Fruit fly (Drosophila melanogaster) Kc167 (cell line): ENCODE data around the gene CG3436.

ENCODE experiments used
- Myc ChIP-seq: fragments of >200 bp; optimal IDR thresholded peaks from 2 replicates; lab custom pipeline; 2017; ENCODE audit warnings: missing external identifiers
- Sin3A ChIP-seq: fragments of >200 bp; optimal IDR thresholded peaks from 2 replicates; lab custom pipeline; 2018; ENCODE audit warnings: missing external identifiers
- h ChIP-seq: fragments of >200 bp; optimal IDR thresholded peaks from 3 replicates; lab custom pipeline; 2018; ENCODE audit warnings: missing external identifiers
- insv ChIP-seq: fragments of >200 bp; optimal IDR thresholded peaks from 3 replicates; lab custom pipeline; 2018; ENCODE audit warnings: missing external identifiers
- psq ChIP-seq: fragments of >200 bp; optimal IDR thresholded peaks from 2 replicates; lab custom pipeline; 2017; ENCODE audit warnings: missing external identifiers
- ttk ChIP-seq: sonication (Bioruptor generic); optimal IDR thresholded peaks from 2 replicates; lab custom pipeline; 2017; ENCODE audit warnings: missing external identifiers

The CG3436 gene

dm6 chr2L:161453-162175 is 5.8 kb downstream of the CG3436 start:
- TF ChIP-seq Myc (lab: Kevin White, UChicago) = no peak
- TF ChIP-seq Sin3A (lab: Kevin White, UChicago) = no peak
- no peak for TF ChIP-seq h (lab: Kevin White, UChicago)
- no peak for TF ChIP-seq ttk
- no peak for TF ChIP-seq psq (lab: Kevin White, UChicago)
- TF ChIP-seq insv (lab: Kevin White, UChicago) = no peak

dm6 chr2L:162208-162607 is 6.4 kb downstream of the CG3436 start:
- TF ChIP-seq Myc (lab: Kevin White, UChicago) (no peak), psq (lab: Kevin White, UChicago) (no peak), h (lab: Kevin White, UChicago) (no peak), insv (lab: Kevin White, UChicago) (no peak), Sin3A (lab: Kevin White, UChicago) (no peak), ttk (no peak)

DNA sequence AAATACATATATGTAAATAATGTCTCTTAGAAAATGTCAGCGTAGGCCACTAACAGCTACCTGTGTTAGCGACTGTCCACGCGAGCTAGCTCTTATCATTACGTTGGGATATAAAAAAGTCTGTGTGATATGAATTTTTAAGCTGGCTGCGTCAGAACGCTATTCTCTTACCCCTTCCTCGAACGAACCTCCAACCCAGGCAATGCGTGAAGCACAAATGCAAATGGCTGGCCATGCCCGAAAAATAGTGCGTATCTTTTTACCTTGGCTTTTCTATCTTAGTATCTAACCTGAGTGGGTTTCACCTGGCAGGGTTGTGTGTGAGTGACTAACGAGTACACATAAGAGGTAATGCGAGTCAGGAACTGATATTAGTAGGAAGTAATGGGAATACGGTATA is 7.4 kb downstream of the CG3436 start:
- no peak for TF ChIP-seq insv (lab: Kevin White, UChicago)
- no peak for TF ChIP-seq psq (lab: Kevin White, UChicago)
- TF ChIP-seq Sin3A (lab: Kevin White, UChicago) = no peak
- TF ChIP-seq h (lab: Kevin White, UChicago) = no peak
- no peak for TF ChIP-seq Myc (lab: Kevin White, UChicago)
- no peak for TF ChIP-seq ttk

DNA sequence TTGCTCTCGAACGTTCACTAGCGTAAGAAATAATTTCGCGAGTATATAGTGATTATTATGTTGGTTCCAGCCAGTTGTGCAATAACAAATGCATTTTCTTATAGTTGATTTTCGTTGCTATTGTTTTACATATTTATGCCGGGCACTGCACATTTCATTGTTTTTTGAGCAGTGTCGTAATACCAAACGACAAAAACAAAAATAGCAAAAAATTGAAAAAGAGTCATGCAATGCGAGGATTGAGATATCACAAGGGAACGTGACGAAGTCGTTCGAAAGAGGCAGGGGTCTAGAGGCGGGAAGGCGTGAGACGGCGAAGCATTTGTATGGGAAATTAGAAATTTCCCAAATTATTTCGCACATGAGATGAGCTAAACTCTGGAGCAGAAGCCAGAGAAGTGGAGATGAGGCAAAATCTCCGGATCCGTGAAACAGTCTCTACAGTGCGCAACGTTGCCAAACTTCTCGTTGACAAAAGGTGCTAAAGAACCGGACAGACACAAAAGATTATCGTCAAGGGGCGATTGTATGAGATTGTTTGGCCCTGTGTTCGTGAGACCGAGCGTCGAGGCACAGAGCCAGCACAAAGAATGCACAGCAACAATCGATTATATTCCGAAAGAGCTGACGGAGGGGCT is 9.5 kb downstream of the CG3436 start:
- TF ChIP-seq Sin3A (lab: Kevin White, UChicago) (no peak), ttk (no peak), Myc (lab: Kevin White, UChicago) (no peak), psq (lab: Kevin White, UChicago) (no peak), insv (lab: Kevin White, UChicago) (no peak), h (lab: Kevin White, UChicago) (no peak)

dm6 chr2L:166115-167069 is 10.6 kb downstream of the CG3436 start:
- TF ChIP-seq psq (lab: Kevin White, UChicago) = no peak
- TF ChIP-seq ttk = no peak
- TF ChIP-seq Sin3A (lab: Kevin White, UChicago) = no peak
- no peak for TF ChIP-seq insv (lab: Kevin White, UChicago)
- TF ChIP-seq h (lab: Kevin White, UChicago) = no peak

dm6 chr2L:168270-168901 is 12.6 kb downstream of the CG3436 start:
- no peak for TF ChIP-seq Myc (lab: Kevin White, UChicago)
- TF ChIP-seq insv (lab: Kevin White, UChicago) = no peak
- TF ChIP-seq psq (lab: Kevin White, UChicago) = no peak
- no peak for TF ChIP-seq Sin3A (lab: Kevin White, UChicago)
- TF ChIP-seq ttk = no peak
- TF ChIP-seq h (lab: Kevin White, UChicago) = no peak

- no peak for TF ChIP-seq h (lab: Kevin White, UChicago)
- no peak for TF ChIP-seq Sin3A (lab: Kevin White, UChicago)
- no peak for TF ChIP-seq Myc (lab: Kevin White, UChicago)
- TF ChIP-seq ttk = no peak
- no peak for TF ChIP-seq psq (lab: Kevin White, UChicago)
- no peak for TF ChIP-seq insv (lab: Kevin White, UChicago)
Measured at dm6 chr2L:170383-170782, 14.6 kb downstream of the CG3436 start.

- no peak for TF ChIP-seq h (lab: Kevin White, UChicago)
- no peak for TF ChIP-seq Myc (lab: Kevin White, UChicago)
- no peak for TF ChIP-seq ttk
- TF ChIP-seq insv (lab: Kevin White, UChicago) = no peak
- TF ChIP-seq psq (lab: Kevin White, UChicago) = no peak
- no peak for TF ChIP-seq Sin3A (lab: Kevin White, UChicago)
Measured at dm6 chr2L:171499-172250, 15.8 kb downstream of the CG3436 start.

- no peak for TF ChIP-seq h (lab: Kevin White, UChicago)
- TF ChIP-seq psq (lab: Kevin White, UChicago) = no peak
- TF ChIP-seq Myc (lab: Kevin White, UChicago) = no peak
- TF ChIP-seq ttk = no peak
- no peak for TF ChIP-seq Sin3A (lab: Kevin White, UChicago)
Measured at dm6 chr2L:175727-176126, 19.9 kb downstream of the CG3436 start.

DNA sequence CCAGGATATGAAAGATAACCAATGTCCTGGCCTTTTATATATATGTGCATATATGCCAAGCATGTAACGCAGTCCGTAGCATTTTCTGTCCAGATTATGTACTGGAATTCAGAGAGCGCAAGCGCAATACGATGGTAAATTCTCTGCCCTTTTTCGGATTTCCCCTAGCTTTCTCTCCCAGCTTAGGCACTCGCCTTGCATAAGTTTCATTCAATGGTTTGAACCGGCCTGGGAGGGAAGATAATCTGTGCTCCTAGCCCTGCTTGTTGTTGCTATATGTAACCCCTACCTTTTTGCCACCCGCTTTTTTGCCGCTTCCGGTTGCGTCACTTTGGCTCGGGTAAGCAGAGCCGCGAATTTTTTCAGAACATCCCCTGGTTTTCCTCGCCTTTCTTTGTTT is 23.3 kb downstream of the CG3436 start:
- TF ChIP-seq Myc (lab: Kevin White, UChicago) (no peak), insv (lab: Kevin White, UChicago) (no peak), h (lab: Kevin White, UChicago) (no peak), ttk (no peak), psq (lab: Kevin White, UChicago) (no peak), Sin3A (lab: Kevin White, UChicago) (no peak)
